Worm (Caenorhabditis elegans): ENCODE results near the gene T25B6.6.

DNA sequence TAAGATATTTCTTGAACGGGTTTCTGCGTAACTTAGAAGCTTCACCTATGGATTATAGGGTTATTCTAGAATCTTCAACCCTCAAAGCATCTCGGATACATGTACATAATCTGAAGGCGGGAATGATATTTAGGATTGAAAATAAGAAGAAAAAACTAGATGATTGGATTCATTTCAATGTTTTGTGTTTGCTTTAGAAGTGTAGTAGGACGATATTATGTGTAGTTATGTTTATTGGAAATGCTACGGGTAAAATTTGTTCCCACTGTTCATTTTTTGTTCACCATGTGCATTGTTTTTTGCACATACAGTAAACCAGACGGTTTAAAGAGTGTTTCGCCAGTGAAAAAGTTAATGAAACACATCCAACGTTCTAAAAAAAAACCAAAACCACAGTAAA lies 11.2 kb downstream of the T25B6.6 start:
- TF ChIP-seq ceh-19 (GFP tag; optimal IDR thresholded peaks at IDR 0.05) (no peak), npax-4 (tag; optimal IDR thresholded peaks at IDR 0.05) (no peak)

All from whole organism, late embryonic.